Worm (Caenorhabditis elegans) whole organism, young adult: ENCODE data around the gene T23F2.2.

Experiments
- B0336.3 ChIP-seq: fragments of 200-800 bp; sonication (Bioruptor generic); IDR thresholded peaks from 2 replicates; pipeline ENCODE4 v1.3.6; 2022; ENCODE audit warnings: missing genetic modification characterization, missing compliant biosample characterization
- C06A6.2 ChIP-seq: fragments of 200-800 bp; sonication (Bioruptor generic); conservative IDR thresholded peaks from 2 replicates; pipeline ENCODE4 v1.3.6; 2022; ENCODE audit warnings: missing genetic modification characterization, missing compliant biosample characterization
- C17E4.6 ChIP-seq: fragments of 200-800 bp; sonication (Bioruptor generic); IDR thresholded peaks from 2 replicates; pipeline ENCODE4 v1.3.6; 2022; ENCODE audit warnings: missing genetic modification reagents, missing genetic modification characterization, missing compliant biosample characterization
- F23B12.7 ChIP-seq: sonication (generic microtip); optimal IDR thresholded peaks from 2 replicates; lab custom pipeline; 2017; ENCODE audit warnings: missing genetic modification characterization, mild to moderate bottlenecking, missing compliant biosample characterization, antibody characterized with exemption, moderate library complexity; ENCODE audit not compliant: insufficient read depth
- F37B4.10 ChIP-seq: fragments of 200-800 bp; sonication (Bioruptor generic); IDR thresholded peaks from 2 replicates; pipeline ENCODE4 v1.3.6; 2022; ENCODE audit warnings: missing genetic modification characterization, missing compliant biosample characterization
- K12H6.12 ChIP-seq: fragments of 200-800 bp; sonication (Bioruptor generic); optimal IDR thresholded peaks from 2 replicates; lab custom pipeline; 2018; ENCODE audit warnings: mild to moderate bottlenecking, missing genetic modification characterization, missing compliant biosample characterization
- Y67H2A.10 ChIP-seq: fragments of 200-800 bp; sonication (Bioruptor generic); conservative IDR thresholded peaks from 2 replicates; pipeline ENCODE4 v1.3.6; 2022; ENCODE audit warnings: missing genetic modification reagents, missing genetic modification characterization, missing compliant biosample characterization
- Y79H2A.3 ChIP-seq: fragments of 200-800 bp; sonication (Bioruptor generic); conservative IDR thresholded peaks from 2 replicates; pipeline ENCODE4 v1.3.6; 2022; ENCODE audit warnings: missing genetic modification reagents, missing genetic modification characterization, missing compliant biosample characterization
- aptf-2 ChIP-seq: fragments of 200-800 bp; sonication (Bioruptor generic); conservative IDR thresholded peaks from 2 replicates; pipeline ENCODE4 v1.3.6; 2022; ENCODE audit warnings: missing genetic modification reagents, missing genetic modification characterization, missing compliant biosample characterization
- aptf-3 ChIP-seq: fragments of 200-800 bp; sonication (Bioruptor generic); IDR thresholded peaks from 2 replicates; pipeline ENCODE4 v1.3.6; 2022; ENCODE audit warnings: missing genetic modification characterization, missing compliant biosample characterization
- athp-1 ChIP-seq: sonication (generic microtip); optimal IDR thresholded peaks from 2 replicates; lab custom pipeline; 2017; ENCODE audit warnings: mild to moderate bottlenecking, missing genetic modification characterization, missing compliant biosample characterization
- ccch-3 ChIP-seq: fragments of 200-800 bp; sonication (Bioruptor generic); optimal IDR thresholded peaks from 2 replicates; lab custom pipeline; 2018; ENCODE audit warnings: mild to moderate bottlenecking, missing genetic modification characterization, missing compliant biosample characterization
- cebp-1 ChIP-seq, 2 experiments: fragments of 200-800 bp in 1 of 2; sonication (Bioruptor generic) in 1 of 2; sonication (generic microtip) in 1 of 2; IDR thresholded peaks in 1 of 2; optimal IDR thresholded peaks in 1 of 2; 2 replicates each; pipeline versions ENCODE4 v1.3.6 to Lab custom; 2017 to 2022; ENCODE audit warnings: missing compliant biosample characterization in 2 of 2, missing genetic modification characterization in 2 of 2, mild to moderate bottlenecking in 1 of 2, missing genetic modification reagents in 1 of 2, moderate library complexity in 1 of 2
- dpl-1 ChIP-seq: fragments of 150-350 bp; optimal IDR thresholded peaks from 2 replicates; lab custom pipeline; 2014; ENCODE audit warnings: missing biosample characterization, missing genetic modification reagents, missing genetic modification characterization
- egl-18 ChIP-seq: fragments of 200-800 bp; sonication (Bioruptor generic); IDR thresholded peaks from 2 replicates; pipeline ENCODE4 v1.3.6; 2022; ENCODE audit warnings: missing genetic modification reagents, missing genetic modification characterization, missing compliant biosample characterization
- ets-4 ChIP-seq: fragments of 200-800 bp; sonication (Bioruptor generic); optimal IDR thresholded peaks from 2 replicates; lab custom pipeline; 2018; ENCODE audit warnings: mild to moderate bottlenecking, missing genetic modification characterization, missing compliant biosample characterization
- hlh-12 ChIP-seq: sonication (generic microtip); optimal IDR thresholded peaks from 2 replicates; lab custom pipeline; 2016; ENCODE audit warnings: missing genetic modification characterization, missing compliant biosample characterization
- hmg-1.2 ChIP-seq: fragments of 200-800 bp; sonication (Bioruptor generic); IDR thresholded peaks from 2 replicates; pipeline ENCODE4 v1.3.6; 2022; ENCODE audit warnings: missing genetic modification reagents, missing genetic modification characterization, missing compliant biosample characterization
- let-526 ChIP-seq: fragments of 200-800 bp; sonication (Bioruptor generic); IDR thresholded peaks from 2 replicates; pipeline ENCODE4 v1.3.6; 2022; ENCODE audit warnings: missing genetic modification reagents, missing genetic modification characterization, missing compliant biosample characterization
- lin-54 ChIP-seq: fragments of 200-800 bp; sonication (Bioruptor generic); optimal IDR thresholded peaks from 2 replicates; lab custom pipeline; 2018; ENCODE audit warnings: mild to moderate bottlenecking, missing genetic modification characterization, missing compliant biosample characterization
- madf-6 ChIP-seq: fragments of 200-800 bp; sonication (Bioruptor generic); IDR thresholded peaks from 2 replicates; pipeline ENCODE4 v1.3.6; 2022; ENCODE audit warnings: missing genetic modification reagents, missing genetic modification characterization, missing compliant biosample characterization
- mel-28 ChIP-seq: sonication (generic microtip); optimal IDR thresholded peaks from 2 replicates; lab custom pipeline; 2016; ENCODE audit warnings: borderline replicate concordance, mild to moderate bottlenecking, missing genetic modification characterization, missing compliant biosample characterization
- nfya-1 ChIP-seq: sonication (generic microtip); optimal IDR thresholded peaks from 2 replicates; lab custom pipeline; 2017; ENCODE audit warnings: antibody characterized with exemption, missing compliant biosample characterization, missing genetic modification characterization, borderline replicate concordance; ENCODE audit not compliant: insufficient read depth
- nfya-2 ChIP-seq: fragments of 200-800 bp; sonication (Bioruptor generic); IDR thresholded peaks from 2 replicates; pipeline ENCODE4 v1.3.6; 2022; ENCODE audit warnings: missing genetic modification reagents, missing genetic modification characterization, missing compliant biosample characterization
- nhr-179 ChIP-seq: sonication (generic microtip); optimal IDR thresholded peaks from 2 replicates; lab custom pipeline; 2016; ENCODE audit warnings: mild to moderate bottlenecking, missing genetic modification characterization, missing compliant biosample characterization
- nhr-90 ChIP-seq: sonication (generic microtip); optimal IDR thresholded peaks from 2 replicates; lab custom pipeline; 2016; ENCODE audit warnings: missing genotype, mild to moderate bottlenecking, missing genetic modification characterization, missing compliant biosample characterization
- rec-8 ChIP-seq, 2 experiments: sonication (generic microtip); optimal IDR thresholded peaks; 2 replicates each; lab custom pipeline; 2016; ENCODE audit warnings: mild to moderate bottlenecking in 2 of 2, missing genetic modification characterization in 2 of 2, missing genetic modification reagents in 2 of 2, missing genotype in 2 of 2, missing biosample characterization in 1 of 2, missing compliant biosample characterization in 1 of 2, moderate library complexity in 1 of 2
- snpc-1.1 ChIP-seq: sonication (generic microtip); optimal IDR thresholded peaks from 2 replicates; lab custom pipeline; 2017; ENCODE audit warnings: missing genetic modification characterization, mild to moderate bottlenecking, missing compliant biosample characterization, antibody characterized with exemption, moderate library complexity, missing genotype, missing genetic modification reagents; ENCODE audit not compliant: insufficient read depth
- snpc-4 ChIP-seq, 5 experiments: fragments of 150-350 bp in 1 of 5; sonication (generic microtip) in 4 of 5; optimal IDR thresholded peaks; 2 replicates each; lab custom pipeline; 2014 to 2018; ENCODE audit warnings: missing genetic modification characterization in 5 of 5, missing biosample characterization in 3 of 5, antibody characterized with exemption in 2 of 5, mild to moderate bottlenecking in 2 of 5, missing compliant biosample characterization in 2 of 5, missing genotype in 2 of 5, moderate library complexity in 2 of 5, missing genetic modification reagents in 1 of 5
- somi-1 ChIP-seq: fragments of 200-800 bp; sonication (Bioruptor generic); optimal IDR thresholded peaks from 2 replicates; lab custom pipeline; 2018; ENCODE audit warnings: mild to moderate bottlenecking, missing genetic modification characterization, missing compliant biosample characterization
- tbp1 ChIP-seq: fragments of 200-800 bp; sonication (Bioruptor generic); optimal IDR thresholded peaks from 2 replicates; lab custom pipeline; 2018; ENCODE audit warnings: mild to moderate bottlenecking, missing genetic modification characterization, missing compliant biosample characterization
- unc-130 ChIP-seq: sonication (generic microtip); optimal IDR thresholded peaks from 2 replicates; lab custom pipeline; 2016; ENCODE audit warnings: missing genetic modification reagents, missing genetic modification characterization, missing compliant biosample characterization
- xnd-1 ChIP-seq: sonication (generic microtip); optimal IDR thresholded peaks from 2 replicates; lab custom pipeline; 2016; ENCODE audit warnings: missing genotype, missing genetic modification reagents, missing genetic modification characterization, missing compliant biosample characterization
- ztf-22 ChIP-seq: fragments of 200-800 bp; sonication (Bioruptor generic); optimal IDR thresholded peaks from 2 replicates; lab custom pipeline; 2018; ENCODE audit warnings: mild to moderate bottlenecking, missing genetic modification characterization, moderate library complexity, missing compliant biosample characterization
- ztf-25 ChIP-seq: fragments of 200-800 bp; sonication (Bioruptor generic); IDR thresholded peaks from 2 replicates; pipeline ENCODE4 v1.3.6; 2022; ENCODE audit warnings: missing genetic modification reagents, missing genetic modification characterization, missing compliant biosample characterization
- ztf-28 ChIP-seq: fragments of 200-800 bp; sonication (Bioruptor generic); IDR thresholded peaks from 2 replicates; pipeline ENCODE4 v1.3.6; 2022; ENCODE audit warnings: missing genetic modification reagents, missing genetic modification characterization, missing compliant biosample characterization
- ztf-3 ChIP-seq: fragments of 200-800 bp; sonication (Bioruptor generic); optimal IDR thresholded peaks from 2 replicates; lab custom pipeline; 2018; ENCODE audit warnings: mild to moderate bottlenecking, missing genetic modification characterization, missing compliant biosample characterization

Gene T23F2.2

ce11 chrX:5505148-5505547 is at the start of gene T23F2.2:
Gene T23F2.2 (minus strand): TSS chrX:5505248.
- TF ChIP-seq K12H6.12 (tag; lab: Kevin White, UChicago): no peak
- no peak for TF ChIP-seq nhr-179

ce11 chrX:5552652-5553051 is 47.6 kb upstream of the T23F2.2 start, which contains the start of gene ifta-1:
Gene ifta-1 (minus strand): TSS chrX:5552752.
- no peak for TF ChIP-seq athp-1 (tag; lab: Kevin White, UChicago)
- no peak for TF ChIP-seq madf-6 (GFP tag; lab: Robert Waterston, UW)
- no peak for TF ChIP-seq hmg-1.2 (GFP tag; lab: Robert Waterston, UW)
- TF ChIP-seq ztf-3 (GFP tag; lab: Kevin White, UChicago): no peak
- no peak for TF ChIP-seq snpc-1.1 (tag; lab: Kevin White, UChicago)
- no peak for TF ChIP-seq nhr-90 (tag; lab: Kevin White, UChicago)
- TF ChIP-seq tbp1 (GFP tag; lab: Kevin White, UChicago): no peak
- TF ChIP-seq Y79H2A.3 (GFP tag; lab: Robert Waterston, UW): no peak
- TF ChIP-seq B0336.3 (GFP tag; lab: Robert Waterston, UW): no peak
- no peak for TF ChIP-seq let-526 (GFP tag; lab: Robert Waterston, UW)
- no peak for TF ChIP-seq lin-54
- TF ChIP-seq C06A6.2 (GFP tag; lab: Robert Waterston, UW): no peak
- TF ChIP-seq ccch-3 (GFP tag; lab: Kevin White, UChicago): no peak
- no peak for TF ChIP-seq nfya-2 (GFP tag; lab: Robert Waterston, UW)
- TF ChIP-seq, all 124 proteins: peak for 0

DNA sequence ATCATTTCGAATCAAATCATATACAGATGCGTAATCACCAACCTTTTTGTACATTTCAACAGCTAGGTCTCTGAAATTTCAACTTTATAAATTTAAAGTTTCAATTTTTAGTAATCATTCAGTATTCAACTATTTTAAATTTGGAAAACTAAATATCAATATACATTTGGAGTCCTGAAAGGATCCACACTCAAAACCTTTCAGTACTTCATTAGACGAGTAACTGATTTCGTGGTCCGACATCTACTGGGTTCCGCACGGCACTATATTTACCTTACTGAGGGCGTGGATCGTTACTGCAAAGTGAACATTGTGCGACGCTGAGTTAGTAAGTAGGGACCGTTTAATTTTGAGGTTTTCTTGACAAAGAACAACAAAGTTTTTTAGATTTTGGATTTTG is 42.8 kb upstream of the T23F2.2 start:
- no peak for TF ChIP-seq cebp-1 (GFP tag; IDR thresholded peaks at IDR 0.05; lab: Robert Waterston, UW)
- no peak for TF ChIP-seq cebp-1 (tag; optimal IDR thresholded peaks at IDR 0.05; lab: Kevin White, UChicago)
- no peak for TF ChIP-seq nhr-179
- TF ChIP-seq nfya-1 (tag; lab: Kevin White, UChicago): no peak
- no peak for TF ChIP-seq ztf-22
- TF ChIP-seq somi-1: no peak
- peak; percentile 18 for TF ChIP-seq snpc-4 (GFP tag; optimal IDR thresholded peaks at IDR 0.05; lab: Kevin White, UChicago)
- peak in 2 of 4 experiments; percentile 50 to 69 for TF ChIP-seq snpc-4 (tag; optimal IDR thresholded peaks at IDR 0.05; lab: Kevin White, UChicago)
- peak; percentile 84 for TF ChIP-seq snpc-1.1 (tag; lab: Kevin White, UChicago)
- TF ChIP-seq F23B12.7 (tag; lab: Kevin White, UChicago): no peak
- TF ChIP-seq xnd-1: no peak
- TF ChIP-seq unc-130 (GFP tag; lab: Kevin White, UChicago): no peak
- no peak for TF ChIP-seq ets-4
- no peak for TF ChIP-seq dpl-1 (GFP tag; lab: Kevin White, UChicago)
- TF ChIP-seq mel-28 (tag; lab: Kevin White, UChicago): no peak

ce11 chrX:5543651-5544050 is 38.6 kb upstream of the T23F2.2 start, which contains the start of gene C54G7.1:
Gene C54G7.1 (plus strand): TSS chrX:5543951.
- TF ChIP-seq Y79H2A.3 (GFP tag; lab: Robert Waterston, UW) (no peak), egl-18 (GFP tag; lab: Robert Waterston, UW) (no peak), C17E4.6 (no peak), dpl-1 (GFP tag; lab: Kevin White, UChicago) (no peak), snpc-4 (GFP tag; optimal IDR thresholded peaks at IDR 0.05; lab: Kevin White, UChicago) (no peak), snpc-4 (tag; optimal IDR thresholded peaks at IDR 0.05; lab: Kevin White, UChicago) (no peak), nhr-179 (no peak)

DNA sequence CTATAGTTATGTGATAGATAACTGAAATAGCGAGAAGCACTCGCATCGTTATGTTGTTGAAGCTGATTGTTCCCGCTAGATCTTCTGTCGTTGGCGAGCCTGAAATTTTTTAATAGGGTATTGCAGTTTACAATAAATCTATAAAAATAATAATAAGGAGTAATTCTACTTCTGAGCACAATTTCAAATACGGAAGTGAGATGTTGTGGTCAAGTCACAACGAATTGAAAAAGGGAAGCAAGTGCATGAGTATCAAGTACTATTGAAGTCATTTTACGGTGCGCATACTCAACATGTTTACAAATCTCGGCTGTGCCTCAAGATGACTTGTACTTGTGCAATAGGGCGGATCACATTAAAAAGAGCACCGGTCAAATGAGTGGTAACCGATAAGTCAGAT is 33.4 kb upstream of the T23F2.2 start, which contains the start of gene lgx-1:
TSS of gene lgx-1 (minus strand) at position 101 of the 400 bp plus-strand sequence.
- TF ChIP-seq ztf-25 (GFP tag; lab: Robert Waterston, UW) (no peak), aptf-2 (GFP tag; lab: Robert Waterston, UW) (no peak), F37B4.10 (no peak), ztf-22 (no peak), aptf-3 (GFP tag; lab: Robert Waterston, UW) (no peak), hlh-12 (tag; lab: Kevin White, UChicago) (no peak), rec-8 (tag; optimal IDR thresholded peaks at IDR 0.05; lab: Kevin White, UChicago) (no peak), ztf-28 (no peak), unc-130 (GFP tag; lab: Kevin White, UChicago) (no peak), Y67H2A.10 (GFP tag; lab: Robert Waterston, UW) (no peak)
